Worm (Caenorhabditis elegans): ENCODE measurements around the gene C25D7.9.
A peak's percentile ranks its signal among the peaks of the same experiment; 100 is the strongest.
"Not testable (repeated sequence)": the region's sequence is repeated elsewhere in the genome, so short reads cannot be mapped to it uniquely, and the experiment has no call there.

Gene C25D7.9

DNA sequence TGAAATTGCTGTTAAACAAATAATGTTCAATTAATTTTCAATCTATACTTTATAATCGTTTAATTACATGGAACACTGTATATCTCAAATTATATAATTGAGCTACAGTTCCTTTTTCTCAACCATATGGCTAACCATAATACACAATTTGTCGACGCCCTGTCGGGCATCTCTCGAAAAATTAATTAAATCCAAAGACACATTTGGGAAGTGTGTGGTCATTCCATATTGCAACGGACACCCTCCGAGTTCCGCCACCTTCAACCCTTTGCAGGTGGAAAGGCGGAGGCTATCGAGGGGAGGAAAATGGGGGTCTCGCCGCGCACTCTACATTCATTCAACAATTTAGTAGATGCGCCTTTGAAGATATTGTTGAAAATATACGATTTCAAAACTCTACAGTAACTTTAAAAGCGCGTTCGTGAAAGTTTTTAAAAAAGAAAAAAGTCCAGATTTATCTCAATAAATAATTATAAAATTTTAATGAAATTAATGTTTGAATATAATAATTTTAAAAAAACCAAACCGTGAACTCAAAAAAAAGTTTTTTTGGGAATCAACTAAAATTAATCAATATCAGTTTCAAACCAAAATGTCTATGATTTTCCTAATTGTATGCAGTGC is 35.9 kb upstream of the C25D7.9 start, which contains the start of gene F14H8.8:
Gene F14H8.8 (plus strand): TSS at position 574 of the 624 bp plus-strand sequence.
- peak; percentile 6 for TF ChIP-seq lin-15B (tag; optimal IDR thresholded peaks at IDR 0.05)
- TF ChIP-seq zag-1 (tag; optimal IDR thresholded peaks at IDR 0.05): no peak
- TF ChIP-seq snpc-4 (tag; optimal IDR thresholded peaks at IDR 0.05): peak; percentile 93
- TF ChIP-seq nfya-1 (tag; optimal IDR thresholded peaks at IDR 0.05; ENCODE audit: insufficient read depth): peak; percentile 32
- no peak for TF ChIP-seq elt-1 (tag; optimal IDR thresholded peaks at IDR 0.05)
- TF ChIP-seq ceh-28 (tag; optimal IDR thresholded peaks at IDR 0.05): no peak
- peak; percentile 3 for TF ChIP-seq nhr-43 (tag; optimal IDR thresholded peaks at IDR 0.05; ENCODE audit: poor library complexity, severe bottlenecking)
- peak; percentile 62 for TF ChIP-seq nhr-25 (tag; optimal IDR thresholded peaks at IDR 0.05)
- TF ChIP-seq nhr-23 (tag; optimal IDR thresholded peaks at IDR 0.05): peak; percentile 23
- no peak for TF ChIP-seq aly-2 (tag; optimal IDR thresholded peaks at IDR 0.05)
- no peak for TF ChIP-seq mml-1 (tag; optimal IDR thresholded peaks at IDR 0.05)

DNA sequence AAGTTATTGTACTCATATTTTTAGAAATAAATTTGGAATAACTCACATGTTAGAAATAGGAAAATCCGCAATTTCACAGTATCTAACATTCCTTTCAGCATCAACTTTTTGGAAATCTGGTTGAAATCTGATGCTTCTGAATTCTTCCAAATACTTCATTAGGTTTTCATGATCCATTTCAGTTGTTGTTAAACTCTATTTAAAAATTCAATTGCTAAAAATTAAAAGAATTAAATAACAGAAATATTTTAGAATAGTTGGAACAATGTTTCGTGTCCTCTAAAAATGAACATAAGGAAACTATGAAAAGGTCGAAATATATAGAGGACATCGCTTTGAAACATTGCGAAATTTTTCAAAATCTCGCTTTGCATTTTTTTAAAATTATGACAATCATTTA is 33.6 kb upstream of the C25D7.9 start, which contains the start of gene cng-1:
Gene cng-1 (minus strand): TSS at position 101 of the 400 bp plus-strand sequence.
- not testable (repeated sequence) for TF ChIP-seq nhr-237, egl-5, daf-12 (tag; optimal IDR thresholded peaks at IDR 0.05)

DNA sequence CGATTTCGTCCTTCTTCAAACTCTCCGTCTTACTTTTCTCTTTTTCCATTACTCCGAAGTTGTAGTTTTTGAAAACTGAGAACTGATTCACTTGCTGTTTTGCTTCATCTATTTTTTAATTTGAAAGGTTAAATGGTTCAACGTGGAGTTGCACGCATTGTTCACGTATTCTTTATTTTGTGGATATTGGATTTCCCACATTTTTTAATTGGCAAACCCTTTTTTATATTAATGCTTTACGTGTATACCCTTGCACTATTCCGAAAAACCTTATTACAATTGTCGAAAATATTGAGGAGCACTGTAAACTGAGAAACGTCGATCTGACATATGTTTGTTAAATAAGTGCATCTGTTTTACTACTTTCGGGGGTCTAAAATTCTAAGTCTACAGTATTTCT is 28.2 kb upstream of the C25D7.9 start, which contains the start of gene melo-3:
Gene melo-3 (minus strand): TSS at position 101 of the 400 bp plus-strand sequence.
- not testable (repeated sequence) for TF ChIP-seq nhr-23, nhr-28, elt-2 (tag; optimal IDR thresholded peaks at IDR 0.05)

DNA sequence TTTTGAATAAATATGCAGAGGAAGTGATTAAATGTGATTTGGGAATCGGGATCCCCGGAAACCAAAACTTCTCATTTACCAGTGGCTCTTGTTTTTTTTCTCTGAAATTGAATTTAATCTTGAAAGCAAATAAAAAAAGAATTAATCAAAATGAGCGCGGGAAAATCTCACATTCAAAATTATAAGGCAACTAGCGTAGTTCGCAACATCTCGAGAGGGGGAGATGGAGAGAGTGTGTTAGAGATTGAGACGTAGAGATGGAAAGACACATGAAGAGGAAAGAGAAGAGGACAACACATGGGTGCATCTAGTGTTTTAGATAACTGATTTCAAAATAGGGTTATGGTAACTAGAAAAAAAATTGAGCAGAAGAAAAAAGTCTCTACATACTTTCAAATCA is 16.8 kb upstream of the C25D7.9 start, which contains the start of gene sdc-3:
Gene sdc-3 (minus strand): TSS at position 101 of the 400 bp plus-strand sequence.
- TF ChIP-seq ceh-16 (tag; optimal IDR thresholded peaks at IDR 0.05) (no peak), mml-1 (tag; optimal IDR thresholded peaks at IDR 0.05) (no peak), ceh-82 (tag; optimal IDR thresholded peaks at IDR 0.05) (no peak), elt-2 (tag; optimal IDR thresholded peaks at IDR 0.05) (peak; percentile 4)

DNA sequence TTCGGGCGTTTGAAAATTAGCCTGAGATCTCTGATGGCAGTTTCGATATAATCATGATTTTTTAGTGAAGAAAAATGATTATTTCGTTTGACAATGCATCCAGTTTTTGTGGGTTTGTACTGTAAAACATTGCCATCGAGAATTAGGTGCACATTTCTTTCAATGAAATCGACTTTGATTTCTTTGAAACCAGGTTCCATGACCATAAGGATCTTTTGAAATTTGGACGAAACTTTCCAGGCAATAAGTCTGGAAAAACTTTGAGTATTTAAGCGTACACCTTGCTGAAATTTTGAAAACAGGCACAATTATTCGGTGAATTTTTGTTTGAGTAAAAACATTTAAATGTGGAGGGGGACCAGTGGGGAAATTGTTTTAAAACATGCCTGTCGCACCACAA is 13.2 kb upstream of the C25D7.9 start:
- TF ChIP-seq fkh-2 (tag; optimal IDR thresholded peaks at IDR 0.05) (no peak), elt-1 (tag; optimal IDR thresholded peaks at IDR 0.05) (no peak), lin-39 (tag; optimal IDR thresholded peaks at IDR 0.05) (no peak), egl-5 (tag; optimal IDR thresholded peaks at IDR 0.05) (no peak), ceh-82 (tag; optimal IDR thresholded peaks at IDR 0.05) (no peak), elt-2 (tag; optimal IDR thresholded peaks at IDR 0.05) (no peak), fkh-10 (GFP tag; optimal IDR thresholded peaks at IDR 0.05) (no peak), nhr-77 (tag; optimal IDR thresholded peaks at IDR 0.05) (no peak), nfya-1 (tag; optimal IDR thresholded peaks at IDR 0.05; ENCODE audit: insufficient read depth) (no peak), ceh-9 (tag; optimal IDR thresholded peaks at IDR 0.05) (no peak), daf-12 (tag; optimal IDR thresholded peaks at IDR 0.05) (no peak), lin-15B (tag; optimal IDR thresholded peaks at IDR 0.05) (no peak), lsy-12 (tag; optimal IDR thresholded peaks at IDR 0.05) (no peak), nhr-43 (tag; optimal IDR thresholded peaks at IDR 0.05; ENCODE audit: poor library complexity, severe bottlenecking) (no peak), nhr-12 (tag; optimal IDR thresholded peaks at IDR 0.05) (no peak), hmg-11 (tag; optimal IDR thresholded peaks at IDR 0.05) (no peak), ama-1 (optimal IDR thresholded peaks at IDR 0.05) (no peak), unc-62 (GFP tag; optimal IDR thresholded peaks at IDR 0.05) (no peak)

DNA sequence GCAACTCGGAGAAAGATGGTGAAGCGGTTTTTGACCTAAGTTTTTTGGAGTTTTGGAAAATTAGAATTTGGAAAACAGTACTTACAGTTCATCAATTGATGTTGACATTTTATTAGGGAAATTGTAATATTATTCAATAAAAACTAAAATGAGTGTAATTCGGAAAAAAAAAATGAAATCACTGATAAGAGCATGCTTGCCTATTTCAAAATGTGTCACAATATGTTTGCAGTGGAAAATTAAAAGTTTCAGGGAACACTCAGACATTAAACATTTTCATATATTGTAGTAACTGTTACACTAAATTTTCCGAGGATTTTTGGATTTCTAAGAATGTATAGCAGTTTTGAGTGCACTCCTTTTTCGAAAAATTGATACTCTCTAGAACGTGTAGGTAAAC is 12.6 kb upstream of the C25D7.9 start, which contains the start of the genes fbxa-82 and C25D7.5:
Gene fbxa-82 (minus strand): TSS at position 163 of the 400 bp plus-strand sequence.
Gene C25D7.5 (plus strand): TSS at position 283 of the 400 bp plus-strand sequence.
- no peak for TF ChIP-seq daf-12 (tag; optimal IDR thresholded peaks at IDR 0.05)
- no peak for TF ChIP-seq nhr-43 (tag; optimal IDR thresholded peaks at IDR 0.05; ENCODE audit: poor library complexity, severe bottlenecking)
- TF ChIP-seq aly-2 (tag; optimal IDR thresholded peaks at IDR 0.05): no peak
- TF ChIP-seq nhr-28 (tag; optimal IDR thresholded peaks at IDR 0.05): no peak
- TF ChIP-seq ceh-16 (tag; optimal IDR thresholded peaks at IDR 0.05): no peak
- no peak for TF ChIP-seq mml-1 (tag; optimal IDR thresholded peaks at IDR 0.05)
- TF ChIP-seq snpc-4 (tag; optimal IDR thresholded peaks at IDR 0.05): no peak
- TF ChIP-seq nhr-76 (tag; optimal IDR thresholded peaks at IDR 0.05): no peak
- peak; percentile 28 for TF ChIP-seq elt-2 (tag; optimal IDR thresholded peaks at IDR 0.05)
- peak; percentile 41 for TF ChIP-seq pqm-1 (tag; optimal IDR thresholded peaks at IDR 0.05)
- no peak for TF ChIP-seq nhr-25 (tag; optimal IDR thresholded peaks at IDR 0.05)
- TF ChIP-seq hmg-11 (tag; optimal IDR thresholded peaks at IDR 0.05): no peak
- no peak for TF ChIP-seq ZK546.5 (tag; optimal IDR thresholded peaks at IDR 0.05)
- TF ChIP-seq nhr-12 (tag; optimal IDR thresholded peaks at IDR 0.05): no peak
- no peak for TF ChIP-seq eor-1 (tag; optimal IDR thresholded peaks at IDR 0.05)
- TF ChIP-seq fkh-2 (tag; optimal IDR thresholded peaks at IDR 0.05): no peak
- no peak for TF ChIP-seq lsy-12 (tag; optimal IDR thresholded peaks at IDR 0.05)
- TF ChIP-seq pha-4 (tag; optimal IDR thresholded peaks at IDR 0.05): peak; percentile 31

Data from whole organism, L3 larva.